Fruit fly (Drosophila melanogaster) whole organism, adult: Measurements from ENCODE around the gene HP1D3csd.

Source experiments
- CG11617 ChIP-seq: fragments of 200-800 bp; sonication (Bioruptor generic); optimal IDR thresholded peaks from 2 replicates; lab custom pipeline; 2017; ENCODE audit warnings: mild to moderate bottlenecking, missing biosample characterization, missing genetic modification reagents, missing genetic modification characterization
- CG12768 ChIP-seq: fragments of 200-800 bp; sonication (Bioruptor generic); optimal IDR thresholded peaks from 2 replicates; lab custom pipeline; 2017; ENCODE audit warnings: missing biosample characterization, missing genetic modification characterization, mild to moderate bottlenecking, moderate library complexity, missing genetic modification reagents
- CG14711 ChIP-seq: fragments of 200-800 bp; sonication (Bioruptor generic); optimal IDR thresholded peaks from 2 replicates; lab custom pipeline; 2018; ENCODE audit warnings: missing biosample characterization, mild to moderate bottlenecking, missing genetic modification characterization, moderate library complexity
- CG1620 ChIP-seq: fragments of 200-800 bp; sonication (Bioruptor generic); optimal IDR thresholded peaks from 2 replicates; lab custom pipeline; 2016; ENCODE audit warnings: missing biosample characterization, missing genetic modification characterization
- CG33017 ChIP-seq: fragments of 200-800 bp; sonication (Bioruptor generic); optimal IDR thresholded peaks from 2 replicates; lab custom pipeline; 2018; ENCODE audit warnings: missing biosample characterization, mild to moderate bottlenecking, missing genetic modification characterization, moderate library complexity
- CG5204 ChIP-seq: fragments of 200-800 bp; sonication (Bioruptor generic); optimal IDR thresholded peaks from 2 replicates; lab custom pipeline; 2016; ENCODE audit warnings: missing biosample characterization, missing genetic modification characterization
- CG7045 ChIP-seq: fragments of 200-800 bp; sonication (Bioruptor generic); optimal IDR thresholded peaks from 2 replicates; lab custom pipeline; 2017; ENCODE audit warnings: missing biosample characterization, mild to moderate bottlenecking, missing genetic modification characterization
- CG7101 ChIP-seq: fragments of 200-800 bp; sonication (Bioruptor generic); optimal IDR thresholded peaks from 2 replicates; lab custom pipeline; 2018; ENCODE audit warnings: missing biosample characterization, mild to moderate bottlenecking, missing genetic modification characterization, moderate library complexity
- Clk ChIP-seq: fragments of 200-800 bp; sonication (Bioruptor generic); optimal IDR thresholded peaks from 2 replicates; lab custom pipeline; 2017; ENCODE audit warnings: missing biosample characterization, missing genetic modification characterization
- Crg-1 ChIP-seq: fragments of 200-800 bp; sonication (Bioruptor generic); optimal IDR thresholded peaks from 2 replicates; lab custom pipeline; 2016; ENCODE audit warnings: missing biosample characterization, missing genetic modification characterization
- Hr96 ChIP-seq: fragments of 200-800 bp; sonication (Bioruptor generic); optimal IDR thresholded peaks from 2 replicates; lab custom pipeline; 2016; ENCODE audit warnings: missing biosample characterization, missing genetic modification characterization
- Mnt ChIP-seq: fragments of 200-800 bp; sonication (Bioruptor generic); optimal IDR thresholded peaks from 2 replicates; lab custom pipeline; 2016; ENCODE audit warnings: missing biosample characterization, mild to moderate bottlenecking, missing genetic modification characterization
- bab1 ChIP-seq: fragments of 200-800 bp; sonication (Bioruptor generic); optimal IDR thresholded peaks from 3 replicates; lab custom pipeline; 2019; ENCODE audit warnings: missing biosample characterization, mild to moderate bottlenecking, missing genetic modification characterization, moderate library complexity
- cic ChIP-seq: fragments of 200-800 bp; sonication (Bioruptor generic); optimal IDR thresholded peaks from 2 replicates; lab custom pipeline; 2017; ENCODE audit warnings: missing biosample characterization, mild to moderate bottlenecking, missing genetic modification characterization, moderate library complexity
- cnc ChIP-seq, 2 experiments: fragments of >200 bp; optimal IDR thresholded peaks; 2 replicates each; lab custom pipeline; 2017
- kay ChIP-seq: fragments of 200-800 bp; sonication (Bioruptor generic); peaks from one replicate; lab custom pipeline; 2016; ENCODE audit warnings: missing biosample characterization, missing genetic modification characterization, borderline replicate concordance
- ovo ChIP-seq: fragments of 200-800 bp; sonication (Bioruptor generic); optimal IDR thresholded peaks from 2 replicates; lab custom pipeline; 2016; ENCODE audit warnings: missing biosample characterization, missing genetic modification characterization
- pad ChIP-seq: fragments of 200-800 bp; sonication (Bioruptor generic); optimal IDR thresholded peaks from 3 replicates; lab custom pipeline; 2017; ENCODE audit warnings: missing biosample characterization, missing genetic modification characterization, mild to moderate bottlenecking, moderate library complexity, missing genetic modification reagents
- tj ChIP-seq: fragments of 200-800 bp; sonication (Bioruptor generic); optimal IDR thresholded peaks from 3 replicates; lab custom pipeline; 2017; ENCODE audit warnings: missing biosample characterization, mild to moderate bottlenecking, missing genetic modification characterization, moderate library complexity
- toe ChIP-seq: fragments of 200-800 bp; sonication (Bioruptor generic); optimal IDR thresholded peaks from 2 replicates; lab custom pipeline; 2016; ENCODE audit warnings: missing biosample characterization, missing genetic modification characterization

HP1D3csd gene

DNA sequence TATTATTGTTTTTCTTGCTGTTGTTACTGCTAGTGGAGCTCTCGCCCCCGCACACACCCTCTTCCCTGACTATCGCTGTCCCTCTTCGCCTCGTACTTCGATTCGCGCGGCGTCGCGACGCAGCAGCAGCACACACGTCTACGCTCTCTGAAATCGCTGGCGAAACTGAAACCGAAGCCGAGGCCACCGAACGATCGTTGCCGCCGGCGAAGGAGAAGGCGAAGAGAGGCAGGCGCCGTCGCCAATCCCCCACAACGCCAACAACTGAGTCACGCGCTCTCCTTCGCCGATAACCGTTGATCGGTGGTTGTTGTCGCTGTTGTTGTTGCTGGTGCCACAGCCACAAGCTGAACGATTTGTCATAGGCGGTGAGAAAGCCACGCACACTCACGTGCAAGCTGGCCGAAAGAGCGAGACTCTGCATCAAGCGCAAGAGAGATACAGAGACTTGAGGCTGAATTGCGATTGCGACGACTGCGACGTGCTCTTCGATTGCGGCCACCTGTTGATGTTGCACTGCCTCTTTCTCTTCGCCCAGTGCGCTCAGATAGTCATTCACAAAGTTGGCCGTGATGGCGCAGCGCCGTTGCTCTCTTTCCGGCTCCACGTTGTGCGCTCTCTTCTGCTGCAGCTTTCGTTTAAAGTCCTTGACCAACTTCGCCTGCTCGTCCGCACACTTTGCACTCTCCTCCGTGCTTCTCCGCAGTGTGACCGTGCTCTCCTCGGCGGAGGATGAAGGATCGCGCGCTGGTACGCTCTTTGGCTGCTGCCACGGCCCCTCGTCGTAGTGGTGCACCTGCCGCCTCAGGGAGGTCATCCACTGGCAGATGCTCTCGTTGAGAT, 36.5 kb upstream of the HP1D3csd start:
- TF ChIP-seq bab1, result peak; percentile 63
- TF ChIP-seq CG11617 (GFP tag; lab: Kevin White, UChicago), result no peak
- TF ChIP-seq Mnt (GFP tag; lab: Kevin White, UChicago), result peak; percentile 57
- peak; percentile 93 for TF ChIP-seq kay (GFP tag; lab: Kevin White, UChicago)
- no peak for TF ChIP-seq Clk (GFP tag; lab: Kevin White, UChicago)
- peak; percentile 53 for TF ChIP-seq CG12768 (GFP tag; lab: Kevin White, UChicago)
- TF ChIP-seq pad, result peak; percentile 94
- peak; percentile 66 for TF ChIP-seq cic
- TF ChIP-seq tj (GFP tag; lab: Kevin White, UChicago), result peak; percentile 68
- no peak for TF ChIP-seq CG14711
- TF ChIP-seq Hr96 (GFP tag; lab: Kevin White, UChicago), result no peak

DNA sequence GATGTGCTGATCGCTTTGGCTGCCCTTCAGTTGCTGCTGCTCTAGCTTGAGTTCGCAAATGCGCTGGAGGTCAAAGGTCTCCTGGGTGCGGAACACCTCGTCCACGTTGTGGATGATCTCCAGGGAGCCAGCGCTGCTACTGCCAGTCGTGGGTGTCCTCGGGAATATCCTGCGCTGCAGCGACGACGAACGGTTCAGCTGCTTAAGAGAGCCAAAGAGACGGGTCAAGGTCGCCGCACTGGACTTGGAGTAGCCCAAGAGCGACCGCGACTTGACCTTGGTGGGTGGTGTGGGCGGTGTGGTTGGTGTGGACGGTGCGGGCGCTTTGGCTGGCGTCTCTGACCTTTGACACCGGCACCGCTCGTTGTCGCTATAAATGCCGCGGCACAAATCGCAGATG, 35.8 kb upstream of the HP1D3csd start:
- TF ChIP-seq CG1620 (GFP tag; lab: Kevin White, UChicago), result no peak
- no peak for TF ChIP-seq pad
- TF ChIP-seq CG11617 (GFP tag; lab: Kevin White, UChicago), result no peak
- TF ChIP-seq ovo, result no peak
- TF ChIP-seq CG12768 (GFP tag; lab: Kevin White, UChicago), result no peak
- TF ChIP-seq Crg-1 (GFP tag; lab: Kevin White, UChicago), result no peak
- no peak for TF ChIP-seq CG33017 (tag; lab: Kevin White, UChicago)
- TF ChIP-seq CG7101 (tag; lab: Kevin White, UChicago), result no peak
- TF ChIP-seq CG5204, result no peak
- TF ChIP-seq kay (GFP tag; lab: Kevin White, UChicago), result no peak
- no peak for TF ChIP-seq cic
- TF ChIP-seq bab1, result no peak
- no peak for TF ChIP-seq CG7045 (GFP tag; lab: Kevin White, UChicago)
- no peak for TF ChIP-seq CG14711
- no peak for TF ChIP-seq Hr96 (GFP tag; lab: Kevin White, UChicago)
- TF ChIP-seq Mnt (GFP tag; lab: Kevin White, UChicago), result no peak
- no peak for TF ChIP-seq tj (GFP tag; lab: Kevin White, UChicago)
- TF ChIP-seq toe, result no peak

DNA sequence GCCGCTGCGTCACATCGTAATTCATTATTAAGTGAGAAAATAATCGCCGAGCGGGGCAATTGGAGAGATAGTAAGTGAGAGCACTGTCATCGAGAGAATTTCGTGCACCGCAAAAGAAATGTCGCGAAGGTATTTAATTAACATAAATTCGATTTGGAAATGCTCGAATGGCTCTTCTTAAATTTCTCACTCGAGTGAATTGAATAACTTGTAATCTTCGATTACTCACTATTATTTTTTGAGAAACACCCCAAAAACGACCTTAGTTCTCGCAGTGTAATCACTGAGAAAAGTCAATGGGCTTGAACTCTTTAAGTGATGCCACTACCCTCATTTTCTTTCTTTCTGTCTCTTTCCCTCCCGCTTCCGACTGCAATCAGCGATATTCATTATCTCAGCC, 35.0 kb upstream of the HP1D3csd start:
- TF ChIP-seq toe (no peak), CG12768 (GFP tag; lab: Kevin White, UChicago) (peak; percentile 72), Crg-1 (GFP tag; lab: Kevin White, UChicago) (peak; percentile 58), CG7101 (tag; lab: Kevin White, UChicago) (peak; percentile 82), CG1620 (GFP tag; lab: Kevin White, UChicago) (no peak), Clk (GFP tag; lab: Kevin White, UChicago) (peak; percentile 22), CG7045 (GFP tag; lab: Kevin White, UChicago) (peak; percentile 67), Mnt (GFP tag; lab: Kevin White, UChicago) (peak; percentile 35), CG14711 (peak; percentile 83), cic (peak; percentile 47), pad (peak; percentile 55), kay (GFP tag; lab: Kevin White, UChicago) (no peak), CG33017 (tag; lab: Kevin White, UChicago) (peak; percentile 81), bab1 (peak; percentile 82), tj (GFP tag; lab: Kevin White, UChicago) (peak; percentile 37), ovo (no peak), Hr96 (GFP tag; lab: Kevin White, UChicago) (peak; percentile 46), CG11617 (GFP tag; lab: Kevin White, UChicago) (peak; percentile 54), cnc (optimal IDR thresholded peaks at IDR 0.05; lab: Kevin White, UChicago) (no peak), CG5204 (peak; percentile 53)

DNA sequence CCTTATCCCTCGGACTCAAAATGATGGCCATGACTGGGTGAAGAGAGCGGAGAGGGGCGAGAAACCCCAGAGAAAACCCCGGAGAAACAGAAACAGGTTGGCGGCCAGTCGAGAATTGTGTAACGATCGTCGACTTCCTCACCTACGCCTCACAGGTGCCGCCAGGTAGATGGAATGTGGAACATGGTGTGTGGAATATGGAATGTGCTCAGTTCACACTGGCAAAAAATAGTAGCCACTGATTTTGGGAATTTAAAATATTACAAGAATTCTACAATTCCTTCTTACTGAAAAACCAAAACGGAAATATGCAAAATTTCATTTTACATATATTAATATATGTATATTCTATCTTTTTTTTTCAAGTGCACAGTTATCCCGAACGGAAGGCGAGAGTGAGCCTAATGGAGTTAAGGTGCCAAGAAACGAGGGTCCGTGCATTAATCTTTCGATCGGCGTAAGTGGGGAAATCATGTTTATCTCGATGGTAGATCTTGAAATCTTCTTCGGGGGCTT, 34.0 kb upstream of the HP1D3csd start:
- no peak for TF ChIP-seq Hr96 (GFP tag; lab: Kevin White, UChicago)
- no peak for TF ChIP-seq toe
- TF ChIP-seq CG5204, result peak; percentile 18
- TF ChIP-seq CG14711, result peak; percentile 35
- TF ChIP-seq cnc (optimal IDR thresholded peaks at IDR 0.05; lab: Kevin White, UChicago), result no peak
- TF ChIP-seq Crg-1 (GFP tag; lab: Kevin White, UChicago), result no peak
- TF ChIP-seq cic, result no peak
- peak; percentile 13 for TF ChIP-seq CG7045 (GFP tag; lab: Kevin White, UChicago)
- no peak for TF ChIP-seq ovo
- TF ChIP-seq CG11617 (GFP tag; lab: Kevin White, UChicago), result no peak
- peak; percentile 8 for TF ChIP-seq CG7101 (tag; lab: Kevin White, UChicago)
- TF ChIP-seq Mnt (GFP tag; lab: Kevin White, UChicago), result no peak

DNA sequence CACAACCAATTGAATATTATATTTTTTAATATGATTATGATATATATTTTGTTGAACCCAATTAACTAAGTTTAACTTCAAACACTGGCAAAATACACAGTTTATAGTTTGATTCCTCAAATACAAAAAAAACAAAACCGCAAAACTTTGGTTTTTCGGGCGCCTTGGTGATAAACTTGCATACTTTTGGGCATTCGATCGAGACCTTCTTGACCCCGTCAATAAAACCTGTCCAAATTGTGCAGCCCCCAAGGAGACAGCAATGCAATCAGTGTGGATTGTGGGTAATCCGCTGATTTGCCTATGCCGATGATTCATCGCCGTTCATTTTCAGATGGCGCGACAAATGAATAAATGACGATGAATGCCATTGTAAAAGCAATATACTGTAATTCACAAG, 32.5 kb upstream of the HP1D3csd start:
- TF ChIP-seq cnc (optimal IDR thresholded peaks at IDR 0.05; lab: Kevin White, UChicago) (no peak), Crg-1 (GFP tag; lab: Kevin White, UChicago) (no peak), Hr96 (GFP tag; lab: Kevin White, UChicago) (no peak), pad (no peak), bab1 (no peak)
